Worm (Caenorhabditis elegans) whole organism, L2 larva: ENCODE measurements around the gene rom-1.

ENCODE experiments used
- F13H6.1 ChIP-seq: sonication (generic microtip); optimal IDR thresholded peaks from 2 replicates; lab custom pipeline; 2016; ENCODE audit warnings: missing genetic modification characterization, missing compliant biosample characterization
- R02D3.7 ChIP-seq: fragments of 150-350 bp; optimal IDR thresholded peaks from 2 replicates; lab custom pipeline; 2014; ENCODE audit warnings: missing biosample characterization, missing genetic modification characterization
- Y55F3AM.14 ChIP-seq: fragments of 200-800 bp; sonication (Bioruptor generic); optimal IDR thresholded peaks from 2 replicates; lab custom pipeline; 2018; ENCODE audit warnings: mild to moderate bottlenecking, missing genetic modification characterization, missing compliant biosample characterization
- ZK546.5 ChIP-seq: sonication (generic microtip); optimal IDR thresholded peaks from 2 replicates; lab custom pipeline; 2017; ENCODE audit warnings: missing biosample characterization, missing genetic modification characterization
- alr-1 ChIP-seq: fragments of 150-350 bp; optimal IDR thresholded peaks from 2 replicates; lab custom pipeline; 2014; ENCODE audit warnings: missing biosample characterization, missing genetic modification characterization
- aly-2 ChIP-seq: fragments of 150-350 bp; optimal IDR thresholded peaks from 2 replicates; lab custom pipeline; 2014; ENCODE audit warnings: missing biosample characterization, missing genetic modification characterization
- blmp-1 ChIP-seq: sonication (generic microtip); optimal IDR thresholded peaks from 2 replicates; lab custom pipeline; 2017; ENCODE audit warnings: missing genetic modification characterization, mild to moderate bottlenecking, missing compliant biosample characterization, antibody characterized with exemption, moderate library complexity; ENCODE audit not compliant: insufficient read depth
- ceh-16 ChIP-seq: fragments of 150-350 bp; optimal IDR thresholded peaks from 2 replicates; lab custom pipeline; 2014; ENCODE audit warnings: missing biosample characterization, missing genetic modification characterization
- ceh-82 ChIP-seq: fragments of 150-350 bp; optimal IDR thresholded peaks from 2 replicates; lab custom pipeline; 2014; ENCODE audit warnings: missing biosample characterization, missing genetic modification characterization
- crh-2 ChIP-seq: sonication (generic microtip); optimal IDR thresholded peaks from 2 replicates; lab custom pipeline; 2017; ENCODE audit warnings: missing biosample characterization, missing genetic modification characterization
- dmd-4 ChIP-seq: sonication (generic microtip); optimal IDR thresholded peaks from 2 replicates; lab custom pipeline; 2017; ENCODE audit warnings: missing biosample characterization, missing genetic modification characterization
- elt-1 ChIP-seq: fragments of 150-350 bp; optimal IDR thresholded peaks from 2 replicates; lab custom pipeline; 2014; ENCODE audit warnings: missing biosample characterization, missing genetic modification characterization
- elt-3 ChIP-seq: sonication (generic microtip); optimal IDR thresholded peaks from 2 replicates; lab custom pipeline; 2017; ENCODE audit warnings: missing biosample characterization, missing genetic modification characterization
- fos-1 ChIP-seq: fragments of 150-350 bp; optimal IDR thresholded peaks from 2 replicates; lab custom pipeline; 2014; ENCODE audit warnings: missing biosample characterization, missing genetic modification characterization
- gmeb-1 ChIP-seq: fragments of 150-350 bp; optimal IDR thresholded peaks from 2 replicates; lab custom pipeline; 2014; ENCODE audit warnings: missing biosample characterization, missing genetic modification characterization
- lin-11 ChIP-seq: fragments of 150-350 bp; sonication (generic microtip); optimal IDR thresholded peaks from 2 replicates; lab custom pipeline; 2014; ENCODE audit warnings: missing biosample characterization, missing genetic modification characterization, inconsistent platforms, mixed read lengths
- lin-13 ChIP-seq: fragments of 150-350 bp; optimal IDR thresholded peaks from 2 replicates; lab custom pipeline; 2014; ENCODE audit warnings: missing biosample characterization, missing genetic modification reagents, missing genetic modification characterization
- lin-39 ChIP-seq: fragments of 150-350 bp; optimal IDR thresholded peaks from 2 replicates; lab custom pipeline; 2014; ENCODE audit warnings: missing biosample characterization, missing genetic modification reagents, missing genetic modification characterization
- lsy-2 ChIP-seq, 2 experiments: fragments of 150-350 bp in 1 of 2; sonication (generic microtip) in 1 of 2; optimal IDR thresholded peaks; 2 replicates each; lab custom pipeline; 2014 to 2017; ENCODE audit warnings: missing biosample characterization in 2 of 2, missing genetic modification characterization in 2 of 2
- mab-5 ChIP-seq: fragments of 150-350 bp; optimal IDR thresholded peaks from 2 replicates; lab custom pipeline; 2014; ENCODE audit warnings: missing biosample characterization, missing genetic modification characterization
- mbf-1 ChIP-seq: sonication (generic microtip); optimal IDR thresholded peaks from 2 replicates; lab custom pipeline; 2017; ENCODE audit warnings: missing biosample characterization, missing genetic modification characterization
- nhr-129 ChIP-seq: fragments of 150-350 bp; optimal IDR thresholded peaks from 2 replicates; lab custom pipeline; 2014; ENCODE audit warnings: missing biosample characterization, missing genetic modification characterization
- nhr-237 ChIP-seq: fragments of 150-350 bp; optimal IDR thresholded peaks from 2 replicates; lab custom pipeline; 2014; ENCODE audit warnings: missing biosample characterization, missing genetic modification characterization
- nhr-25 ChIP-seq: fragments of 150-350 bp; sonication (generic microtip); optimal IDR thresholded peaks from 3 replicates; lab custom pipeline; 2014; ENCODE audit warnings: missing biosample characterization, missing genetic modification characterization
- nhr-77 ChIP-seq: fragments of 150-350 bp; optimal IDR thresholded peaks from 2 replicates; lab custom pipeline; 2014; ENCODE audit warnings: missing biosample characterization, missing genetic modification characterization
- peb-1 ChIP-seq: fragments of 150-350 bp; optimal IDR thresholded peaks from 2 replicates; lab custom pipeline; 2014; ENCODE audit warnings: missing biosample characterization, missing genetic modification characterization
- sma-9 ChIP-seq, 2 experiments: fragments of 150-350 bp in 1 of 2; sonication (generic microtip) in 1 of 2; optimal IDR thresholded peaks; 2 replicates each; lab custom pipeline; 2014 to 2016; ENCODE audit warnings: missing genetic modification characterization in 2 of 2, mild to moderate bottlenecking in 1 of 2, missing biosample characterization in 1 of 2, missing compliant biosample characterization in 1 of 2, missing genetic modification reagents in 1 of 2, moderate library complexity in 1 of 2
- snpc-4 ChIP-seq: fragments of 150-350 bp; optimal IDR thresholded peaks from 2 replicates; lab custom pipeline; 2014; ENCODE audit warnings: missing biosample characterization, missing genetic modification characterization
- unc-39 ChIP-seq: fragments of 150-350 bp; optimal IDR thresholded peaks from 2 replicates; lab custom pipeline; 2014; ENCODE audit warnings: missing biosample characterization, missing genetic modification characterization
- unc-55 ChIP-seq: fragments of 150-350 bp; sonication (generic microtip); optimal IDR thresholded peaks from 3 replicates; lab custom pipeline; 2014; ENCODE audit warnings: missing biosample characterization, missing genetic modification reagents, missing genetic modification characterization
- unc-62 ChIP-seq: fragments of 150-350 bp; optimal IDR thresholded peaks from 2 replicates; lab custom pipeline; 2014; ENCODE audit warnings: missing biosample characterization, missing genetic modification reagents, missing genetic modification characterization
- zag-1 ChIP-seq: fragments of 150-350 bp; optimal IDR thresholded peaks from 2 replicates; lab custom pipeline; 2014; ENCODE audit warnings: missing biosample characterization, missing genetic modification characterization
- ztf-11 ChIP-seq: sonication (generic microtip); optimal IDR thresholded peaks from 2 replicates; lab custom pipeline; 2017; ENCODE audit warnings: missing biosample characterization, missing genetic modification characterization

The rom-1 gene

DNA sequence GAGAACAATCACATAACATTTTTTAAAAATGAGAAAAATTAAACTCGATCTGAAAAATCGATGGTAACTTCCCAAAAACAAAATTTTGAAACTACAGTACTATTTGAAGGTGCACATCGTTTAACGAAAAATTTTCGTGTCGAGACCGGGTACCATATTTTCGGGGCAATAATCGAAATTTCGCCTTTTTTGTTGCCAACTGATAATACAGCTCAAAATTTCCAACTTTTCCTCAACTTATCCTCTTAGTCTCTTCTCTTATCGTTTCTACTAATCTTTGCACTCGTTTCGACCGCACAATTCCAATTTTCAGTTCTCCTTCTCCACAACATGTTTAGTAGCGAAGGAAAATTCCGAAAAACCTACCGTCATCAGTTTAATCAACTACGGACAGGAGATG, at the start of gene rom-1:
rom-1 (plus strand) TSS at position 301 of the 400 bp plus-strand sequence.
- no peak for TF ChIP-seq nhr-25 (tag; lab: Kevin White, UChicago)
- TF ChIP-seq mbf-1 (tag; lab: Kevin White, UChicago) = no peak
- no peak for TF ChIP-seq R02D3.7 (tag; lab: Kevin White, UChicago)
- TF ChIP-seq unc-39 (tag; lab: Kevin White, UChicago) = no peak
- no peak for TF ChIP-seq zag-1 (tag; lab: Kevin White, UChicago)
- TF ChIP-seq ceh-82 (tag; lab: Kevin White, UChicago) = no peak
- no peak for TF ChIP-seq elt-1 (tag; lab: Kevin White, UChicago)
- no peak for TF ChIP-seq nhr-77 (tag; lab: Kevin White, UChicago)
- no peak for TF ChIP-seq elt-3 (tag; lab: Kevin White, UChicago)
- TF ChIP-seq ZK546.5 = no peak
- TF ChIP-seq F13H6.1 = no peak
- TF ChIP-seq sma-9 (GFP tag; optimal IDR thresholded peaks at IDR 0.05; lab: Kevin White, UChicago) = no peak
- no peak for TF ChIP-seq sma-9 (tag; optimal IDR thresholded peaks at IDR 0.05; lab: Kevin White, UChicago)

DNA sequence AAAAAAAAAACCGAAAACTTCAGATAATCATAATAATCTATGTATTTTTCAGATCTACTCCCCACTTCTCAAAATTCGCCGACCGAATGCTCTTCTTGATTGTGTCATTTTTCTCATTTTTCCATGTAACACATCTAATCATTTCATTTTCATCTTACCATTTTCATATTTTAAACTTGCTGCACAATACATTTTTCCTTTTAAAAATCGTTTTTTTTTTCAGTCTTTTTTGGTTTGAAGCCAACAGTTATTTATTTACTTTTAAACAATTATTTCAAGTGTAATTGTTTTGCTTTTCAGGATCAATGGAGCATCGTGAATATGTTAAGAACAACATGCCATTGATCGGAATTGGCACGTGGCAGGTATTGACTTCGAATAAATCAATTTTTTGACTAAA, 48.0 kb upstream of the rom-1 start, which contains the start of gene C35D10.6:
C35D10.6 (plus strand) TSS at position 301 of the 400 bp plus-strand sequence.
- no peak for TF ChIP-seq ceh-16 (tag; lab: Kevin White, UChicago)
- no peak for TF ChIP-seq nhr-129 (tag; lab: Kevin White, UChicago)
- TF ChIP-seq unc-39 (tag; lab: Kevin White, UChicago) = no peak
- no peak for TF ChIP-seq F13H6.1
- no peak for TF ChIP-seq crh-2
- TF ChIP-seq blmp-1 = no peak
- no peak for TF ChIP-seq fos-1
- no peak for TF ChIP-seq ceh-82 (tag; lab: Kevin White, UChicago)
- TF ChIP-seq lin-13 (GFP tag; lab: Kevin White, UChicago) = no peak
- TF ChIP-seq aly-2 (tag; lab: Kevin White, UChicago) = no peak
- TF ChIP-seq Y55F3AM.14 = no peak
- TF ChIP-seq lsy-2 (tag; optimal IDR thresholded peaks at IDR 0.05; lab: Kevin White, UChicago) = no peak
- no peak for TF ChIP-seq unc-55 (GFP tag; lab: Kevin White, UChicago)
- no peak for TF ChIP-seq lin-39 (tag; lab: Kevin White, UChicago)
- TF ChIP-seq nhr-237 (tag; lab: Kevin White, UChicago) = no peak
- TF ChIP-seq alr-1 = no peak
- TF ChIP-seq ztf-11 (tag; lab: Kevin White, UChicago) = no peak
- TF ChIP-seq lin-11 = no peak
- TF ChIP-seq elt-3 (tag; lab: Kevin White, UChicago) = no peak

DNA sequence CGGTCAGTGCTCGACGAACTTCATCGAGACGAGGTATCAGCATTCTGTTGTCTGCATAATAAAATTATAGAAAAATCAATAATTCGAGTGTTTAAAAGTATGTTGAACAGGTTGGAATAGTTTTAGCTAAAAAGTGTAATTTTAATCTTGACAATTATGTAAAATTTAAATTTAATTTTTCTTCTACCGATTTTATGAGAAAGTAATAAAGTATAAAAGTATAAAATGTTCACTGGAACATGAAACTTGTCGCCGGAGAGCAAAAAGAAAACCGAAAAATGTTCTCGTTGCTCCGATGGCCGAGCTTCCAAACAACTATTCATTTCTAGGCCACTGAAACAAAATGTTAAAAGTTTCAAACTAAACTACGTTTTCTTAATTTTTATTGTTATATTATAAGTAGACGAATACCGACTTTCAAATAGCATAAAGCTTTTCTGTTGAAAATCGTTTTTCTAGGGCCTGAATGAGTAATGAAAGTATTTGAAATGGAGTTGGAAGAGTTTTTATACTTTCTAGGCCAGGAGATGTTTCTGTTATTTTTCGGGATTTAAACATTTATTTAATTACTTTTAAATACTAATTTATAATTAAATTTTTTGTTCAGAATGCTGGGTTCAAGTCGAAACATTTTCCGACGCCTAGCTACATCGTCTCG, 45.1 kb upstream of the rom-1 start, which contains the start of the genes C35D10.10 and C35D10.5:
C35D10.10 (minus strand) TSS at position 51 of the 658 bp plus-strand sequence.
C35D10.5 (plus strand) TSS at position 608 of the 658 bp plus-strand sequence.
- TF ChIP-seq unc-55 (GFP tag; lab: Kevin White, UChicago) (peak; percentile 33), ZK546.5 (no peak)

DNA sequence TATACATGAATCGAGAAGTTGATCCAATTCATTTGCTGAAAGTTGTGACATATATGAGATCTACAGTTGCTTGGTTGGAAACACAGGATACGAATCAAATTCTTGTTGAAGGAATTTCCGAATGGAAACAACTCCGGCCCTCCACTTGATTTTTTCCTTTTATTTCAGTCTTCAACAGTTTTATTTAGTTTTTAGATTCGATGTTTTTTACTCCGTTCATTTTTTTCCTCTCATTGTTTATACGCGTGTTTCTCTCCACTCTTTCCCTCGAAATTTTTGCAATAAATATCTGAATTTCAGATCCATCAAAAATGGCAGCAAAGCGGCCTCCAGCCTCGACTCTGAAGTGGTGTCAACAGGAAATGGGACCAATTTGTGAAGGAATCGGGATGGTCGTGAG, 43.9 kb upstream of the rom-1 start, which contains the start of gene coq-8:
coq-8 (plus strand) TSS at position 301 of the 400 bp plus-strand sequence.
- no peak for TF ChIP-seq lin-11
- no peak for TF ChIP-seq ztf-11 (tag; lab: Kevin White, UChicago)
- TF ChIP-seq snpc-4 (tag; lab: Kevin White, UChicago) = no peak
- no peak for TF ChIP-seq lsy-2 (tag; optimal IDR thresholded peaks at IDR 0.05; lab: Kevin White, UChicago)
- no peak for TF ChIP-seq gmeb-1
- no peak for TF ChIP-seq dmd-4 (tag; lab: Kevin White, UChicago)
- no peak for TF ChIP-seq unc-62 (GFP tag; lab: Kevin White, UChicago)
- no peak for TF ChIP-seq peb-1
- TF ChIP-seq Y55F3AM.14 = no peak
- no peak for TF ChIP-seq R02D3.7 (tag; lab: Kevin White, UChicago)
- no peak for TF ChIP-seq mab-5 (tag; lab: Kevin White, UChicago)
- no peak for TF ChIP-seq lin-39 (tag; lab: Kevin White, UChicago)
- TF ChIP-seq sma-9 (GFP tag; optimal IDR thresholded peaks at IDR 0.05; lab: Kevin White, UChicago) = no peak
- no peak for TF ChIP-seq sma-9 (tag; optimal IDR thresholded peaks at IDR 0.05; lab: Kevin White, UChicago)
- no peak for TF ChIP-seq zag-1 (tag; lab: Kevin White, UChicago)
- no peak for TF ChIP-seq nhr-129 (tag; lab: Kevin White, UChicago)
